Worm (Caenorhabditis elegans) whole organism, mixed stage, embryonic: ENCODE measurements around the gene zig-10.

Experiments
- blmp-1 ChIP-seq: fragments of 150-350 bp; optimal IDR thresholded peaks from 2 replicates; lab custom pipeline; 2014; ENCODE audit warnings: missing biosample characterization, missing genetic modification characterization
- ceh-43 ChIP-seq: fragments of 200-800 bp; sonication (Bioruptor generic); optimal IDR thresholded peaks from 2 replicates; lab custom pipeline; 2018; ENCODE audit warnings: mild to moderate bottlenecking, missing genetic modification characterization, moderate library complexity, missing compliant biosample characterization
- ces-1 ChIP-seq: fragments of 150-350 bp; optimal IDR thresholded peaks from 2 replicates; lab custom pipeline; 2014; ENCODE audit warnings: missing biosample characterization, missing genetic modification reagents, missing genetic modification characterization
- flh-1 ChIP-seq: fragments of 200-800 bp; sonication (Bioruptor generic); optimal IDR thresholded peaks from 2 replicates; lab custom pipeline; 2018; ENCODE audit warnings: mild to moderate bottlenecking, missing genetic modification characterization, moderate library complexity, missing compliant biosample characterization
- lin-13 ChIP-seq: fragments of 150-350 bp; optimal IDR thresholded peaks from 2 replicates; lab custom pipeline; 2014; ENCODE audit warnings: missing biosample characterization, missing genetic modification characterization
- mab-5 ChIP-seq: fragments of 150-350 bp; optimal IDR thresholded peaks from 2 replicates; lab custom pipeline; 2014; ENCODE audit warnings: missing biosample characterization, missing genetic modification characterization
- mep-1 ChIP-seq: fragments of 150-350 bp; optimal IDR thresholded peaks from 2 replicates; lab custom pipeline; 2017; ENCODE audit warnings: missing biosample characterization, missing genetic modification reagents, missing genetic modification characterization, inconsistent platforms
- unc-62 ChIP-seq: fragments of 150-350 bp; optimal IDR thresholded peaks from 2 replicates; lab custom pipeline; 2014; ENCODE audit warnings: missing biosample characterization, missing genetic modification reagents, missing genetic modification characterization

Gene zig-10

DNA sequence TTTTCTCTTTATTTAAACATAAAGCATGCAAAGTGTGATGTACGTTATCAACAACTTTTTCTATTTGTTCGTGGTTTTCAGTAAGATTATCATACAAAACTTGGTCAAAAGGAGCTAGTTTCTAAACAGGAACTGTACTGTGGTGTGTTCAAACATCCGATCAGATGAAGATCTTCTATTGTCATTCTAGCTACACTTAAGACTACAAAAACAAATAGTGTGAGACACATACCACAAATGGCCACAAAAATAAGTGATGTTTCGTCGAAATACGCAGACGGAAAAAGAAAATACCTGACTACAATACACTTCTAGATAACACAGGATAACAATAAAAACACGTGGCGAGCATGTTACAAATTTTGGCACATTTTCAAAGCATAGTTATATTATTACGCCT is 50.1 kb downstream of the zig-10 start:
- TF ChIP-seq lin-13 (tag; lab: Kevin White, UChicago) (no peak), mab-5 (tag; lab: Kevin White, UChicago) (no peak), mep-1 (tag; lab: Kevin White, UChicago) (no peak), blmp-1 (no peak), flh-1 (GFP tag; lab: Kevin White, UChicago) (no peak), ceh-43 (GFP tag; lab: Kevin White, UChicago) (no peak)

DNA sequence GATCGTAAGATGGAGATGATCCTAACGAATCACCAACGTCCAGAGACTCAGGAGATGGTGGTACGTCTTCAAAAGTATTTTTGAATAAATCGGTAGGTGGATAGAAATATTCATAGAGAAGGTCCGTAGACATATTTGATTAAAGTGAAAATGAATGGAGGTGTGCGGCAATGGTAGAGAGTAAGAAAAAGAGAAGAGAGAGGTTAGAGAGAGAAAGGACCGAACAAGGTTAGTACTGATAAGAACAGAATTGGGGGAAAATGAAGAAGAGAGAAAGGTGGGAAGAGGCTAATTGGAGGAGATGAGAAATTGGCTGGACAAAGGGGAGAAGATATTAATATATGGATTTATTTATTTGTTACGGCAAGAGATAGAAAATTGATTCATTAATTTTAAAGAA is 51.1 kb downstream of the zig-10 start, which contains the start of gene nhr-22:
Gene nhr-22 (minus strand): TSS at position 137 of the 400 bp plus-strand sequence.
- TF ChIP-seq unc-62 (GFP tag; lab: Kevin White, UChicago), result no peak
- TF ChIP-seq ces-1 (GFP tag; lab: Kevin White, UChicago), result no peak
- TF ChIP-seq, all 35 proteins: peak for 0
